Fruit fly (Drosophila melanogaster) whole organism, embryonic: ENCODE measurements around the gene Bro.
A peak's percentile ranks its signal among the peaks of the same experiment; 100 is the strongest.

ENCODE experiments used
- C15 ChIP-seq: fragments of 200-800 bp; sonication (Bioruptor generic); IDR thresholded peaks from 3 replicates; pipeline ENCODE4 v1.3.6; 2022; ENCODE audit warnings: missing biosample characterization, missing genetic modification characterization
- CG12104 ChIP-seq: fragments of 200-800 bp; sonication (Bioruptor generic); optimal IDR thresholded peaks from 3 replicates; lab custom pipeline; 2016; ENCODE audit warnings: missing biosample characterization, missing genetic modification characterization
- CG1233 ChIP-seq: fragments of 200-800 bp; sonication (Bioruptor generic); optimal IDR thresholded peaks from 4 replicates; lab custom pipeline; 2018; ENCODE audit warnings: missing biosample characterization, mild to moderate bottlenecking, missing genetic modification characterization
- CG15514 ChIP-seq: fragments of 200-800 bp; sonication (Bioruptor generic); optimal IDR thresholded peaks from 3 replicates; lab custom pipeline; 2017; ENCODE audit warnings: missing biosample characterization, missing genetic modification characterization, mild to moderate bottlenecking, moderate library complexity, missing genetic modification reagents
- CG15601 ChIP-seq: fragments of 200-800 bp; sonication (Bioruptor generic); optimal IDR thresholded peaks from 3 replicates; lab custom pipeline; 2019; ENCODE audit warnings: missing biosample characterization, mild to moderate bottlenecking, missing genetic modification characterization, moderate library complexity
- CG1603 ChIP-seq: fragments of 200-800 bp; sonication (Bioruptor generic); optimal IDR thresholded peaks from 2 replicates; lab custom pipeline; 2019; ENCODE audit warnings: missing biosample characterization, mild to moderate bottlenecking, missing genetic modification characterization, moderate library complexity
- CG31441 ChIP-seq: fragments of 200-800 bp; sonication (Bioruptor generic); IDR thresholded peaks from 2 replicates; pipeline ENCODE4 v1.3.6; 2022; ENCODE audit warnings: missing biosample characterization, missing genetic modification characterization
- CG3995 ChIP-seq: fragments of 200-800 bp; sonication (Bioruptor generic); optimal IDR thresholded peaks from 3 replicates; lab custom pipeline; 2016; ENCODE audit warnings: missing biosample characterization, missing genetic modification characterization
- CG8388 ChIP-seq: fragments of 200-800 bp; sonication (Bioruptor generic); optimal IDR thresholded peaks from 2 replicates; lab custom pipeline; 2019; ENCODE audit warnings: missing biosample characterization, mild to moderate bottlenecking, missing genetic modification characterization, moderate library complexity
- CG9215 ChIP-seq: fragments of 200-800 bp; sonication (Bioruptor generic); IDR thresholded peaks from 2 replicates; pipeline ENCODE4 v1.3.6; 2022; ENCODE audit warnings: missing biosample characterization, missing genetic modification characterization
- CG9609 ChIP-seq: fragments of 200-800 bp; sonication (Bioruptor generic); optimal IDR thresholded peaks from 3 replicates; lab custom pipeline; 2016; ENCODE audit warnings: missing biosample characterization, missing genetic modification characterization
- CG9797 ChIP-seq: fragments of 200-800 bp; sonication (Bioruptor generic); optimal IDR thresholded peaks from 3 replicates; lab custom pipeline; 2018; ENCODE audit warnings: missing biosample characterization, mild to moderate bottlenecking, missing genetic modification characterization
- CG9817 ChIP-seq: fragments of 200-800 bp; sonication (Bioruptor generic); optimal IDR thresholded peaks from 2 replicates; lab custom pipeline; 2018; ENCODE audit warnings: missing biosample characterization, mild to moderate bottlenecking, missing genetic modification characterization, moderate library complexity
- Dip3 ChIP-seq: fragments of 200-800 bp; sonication (Bioruptor generic); optimal IDR thresholded peaks from 3 replicates; lab custom pipeline; 2016; ENCODE audit warnings: missing biosample characterization, missing genetic modification characterization
- E2f1 ChIP-seq: fragments of 200-800 bp; sonication (Bioruptor generic); IDR thresholded peaks from 2 replicates; pipeline ENCODE4 v1.3.6; 2022; ENCODE audit warnings: missing biosample characterization, missing genetic modification characterization
- Ets65A ChIP-seq: fragments of 200-800 bp; sonication (Bioruptor generic); peaks from one replicate; lab custom pipeline; 2016; ENCODE audit warnings: missing biosample characterization, missing genetic modification characterization
- HLH54F ChIP-seq: fragments of 200-800 bp; sonication (Bioruptor generic); optimal IDR thresholded peaks from 3 replicates; lab custom pipeline; 2016; ENCODE audit warnings: missing biosample characterization, missing genetic modification characterization
- Hr3 ChIP-seq: fragments of 200-800 bp; sonication (Bioruptor generic); optimal IDR thresholded peaks from 3 replicates; lab custom pipeline; 2016; ENCODE audit warnings: missing biosample characterization, missing genetic modification characterization
- Hr51 ChIP-seq, 2 experiments: fragments of 200-800 bp; sonication (Bioruptor generic); optimal IDR thresholded peaks; 2 replicates in 1 of 2; 3 replicates in 1 of 2; lab custom pipeline; 2016 to 2018; ENCODE audit warnings: missing biosample characterization in 2 of 2, missing genetic modification characterization in 2 of 2, mild to moderate bottlenecking in 1 of 2, moderate library complexity in 1 of 2
- Lim3 ChIP-seq: fragments of 200-800 bp; sonication (Bioruptor generic); IDR thresholded peaks from 2 replicates; pipeline ENCODE4 v1.3.6; 2022; ENCODE audit warnings: missing biosample characterization, missing genetic modification characterization
- Mad ChIP-seq: fragments of 200-800 bp; sonication (Bioruptor generic); optimal IDR thresholded peaks from 2 replicates; lab custom pipeline; 2016; ENCODE audit warnings: missing biosample characterization, missing genetic modification characterization
- NFAT ChIP-seq: fragments of 200-800 bp; sonication (Bioruptor generic); IDR thresholded peaks from 2 replicates; pipeline ENCODE4 v1.3.6; 2022; ENCODE audit warnings: missing biosample characterization, missing genetic modification characterization
- NK7.1 ChIP-seq: fragments of 200-800 bp; sonication (Bioruptor generic); optimal IDR thresholded peaks from 3 replicates; lab custom pipeline; 2016; ENCODE audit warnings: missing biosample characterization, missing genetic modification characterization
- Pdp1 ChIP-seq, 2 experiments: fragments of 200-800 bp; sonication (Bioruptor generic); optimal IDR thresholded peaks; 3 replicates each; lab custom pipeline; 2016; ENCODE audit warnings: missing biosample characterization in 2 of 2, missing genetic modification characterization in 2 of 2, mild to moderate bottlenecking in 1 of 2, moderate library complexity in 1 of 2
- Xbp1 ChIP-seq: fragments of 200-800 bp; sonication (Bioruptor generic); optimal IDR thresholded peaks from 3 replicates; lab custom pipeline; 2016; ENCODE audit warnings: missing biosample characterization, mild to moderate bottlenecking, missing genetic modification characterization
- YL-1 ChIP-seq: fragments of 200-800 bp; sonication (Bioruptor generic); optimal IDR thresholded peaks from 3 replicates; lab custom pipeline; 2017; ENCODE audit warnings: missing biosample characterization, mild to moderate bottlenecking, missing genetic modification characterization
- az2 ChIP-seq: fragments of 200-800 bp; sonication (Bioruptor generic); optimal IDR thresholded peaks from 3 replicates; lab custom pipeline; 2016; ENCODE audit warnings: missing biosample characterization, missing genetic modification characterization
- bab2 ChIP-seq: fragments of 200-800 bp; sonication (Bioruptor generic); optimal IDR thresholded peaks from 2 replicates; lab custom pipeline; 2016; ENCODE audit warnings: missing biosample characterization, missing genetic modification characterization
- croc ChIP-seq: fragments of 200-800 bp; sonication (Bioruptor generic); conservative IDR thresholded peaks from 3 replicates; pipeline ENCODE4 v1.3.6; 2022; ENCODE audit warnings: missing biosample characterization, missing genetic modification characterization
- disco-r ChIP-seq: fragments of 200-800 bp; sonication (Bioruptor generic); optimal IDR thresholded peaks from 2 replicates; lab custom pipeline; 2016; ENCODE audit warnings: missing biosample characterization, missing genetic modification characterization
- ems ChIP-seq: fragments of 200-800 bp; sonication (Bioruptor generic); optimal IDR thresholded peaks from 3 replicates; lab custom pipeline; 2016; ENCODE audit warnings: missing biosample characterization, missing genetic modification characterization
- fru ChIP-seq: fragments of >200 bp; optimal IDR thresholded peaks from 2 replicates; lab custom pipeline; 2017
- gcm2 ChIP-seq: fragments of 200-800 bp; sonication (Bioruptor generic); optimal IDR thresholded peaks from 2 replicates; lab custom pipeline; 2016; ENCODE audit warnings: missing biosample characterization, missing genetic modification characterization
- her ChIP-seq: fragments of 200-800 bp; sonication (Bioruptor generic); optimal IDR thresholded peaks from 2 replicates; lab custom pipeline; 2016; ENCODE audit warnings: missing biosample characterization, missing genetic modification characterization
- jumu ChIP-seq: fragments of 200-800 bp; sonication (Bioruptor generic); optimal IDR thresholded peaks from 3 replicates; lab custom pipeline; 2016; ENCODE audit warnings: missing biosample characterization, missing genetic modification characterization
- lbe ChIP-seq: fragments of 200-800 bp; sonication (Bioruptor generic); optimal IDR thresholded peaks from 2 replicates; lab custom pipeline; 2016; ENCODE audit warnings: missing biosample characterization, mild to moderate bottlenecking, missing genetic modification characterization
- lilli ChIP-seq: fragments of 200-800 bp; sonication (Bioruptor generic); optimal IDR thresholded peaks from 3 replicates; lab custom pipeline; 2016; ENCODE audit warnings: missing biosample characterization, missing genetic modification characterization
- lov ChIP-seq, 2 experiments: fragments of 200-800 bp in 1 of 2; fragments of >200 bp in 1 of 2; sonication (Bioruptor generic) in 1 of 2; IDR thresholded peaks in 1 of 2; optimal IDR thresholded peaks in 1 of 2; 2 replicates in 1 of 2; 3 replicates in 1 of 2; pipeline versions ENCODE4 v1.3.6 to Lab custom; 2017 to 2022; ENCODE audit warnings: missing biosample characterization in 1 of 2, missing genetic modification characterization in 1 of 2
- maf-S ChIP-seq: fragments of 200-800 bp; sonication (Bioruptor generic); optimal IDR thresholded peaks from 2 replicates; lab custom pipeline; 2016; ENCODE audit warnings: missing biosample characterization, missing genetic modification characterization
- mld ChIP-seq: fragments of 200-800 bp; sonication (Bioruptor generic); IDR thresholded peaks from 3 replicates; pipeline ENCODE4 v1.3.6; 2022; ENCODE audit warnings: missing biosample characterization, missing genetic modification characterization; ENCODE audit not compliant: partially characterized antibody
- otp ChIP-seq: fragments of 200-800 bp; sonication (Bioruptor generic); IDR thresholded peaks from 3 replicates; pipeline ENCODE4, ENCODE4 v1.3.6; 2022; ENCODE audit warnings: missing biosample characterization, missing genetic modification characterization
- pho ChIP-seq: fragments of 200-800 bp; sonication (Bioruptor generic); optimal IDR thresholded peaks from 2 replicates; lab custom pipeline; 2016; ENCODE audit warnings: missing biosample characterization, missing genetic modification characterization
- psq ChIP-seq: fragments of 200-800 bp; sonication (Bioruptor generic); optimal IDR thresholded peaks from 2 replicates; lab custom pipeline; 2017; ENCODE audit warnings: missing biosample characterization, missing genetic modification characterization
- ranshi ChIP-seq: fragments of 200-800 bp; sonication (Bioruptor generic); IDR thresholded peaks from 2 replicates; pipeline ENCODE4 v1.3.6; 2022; ENCODE audit warnings: missing biosample characterization, missing genetic modification characterization
- row ChIP-seq: fragments of 200-800 bp; sonication (Bioruptor generic); IDR thresholded peaks from 3 replicates; pipeline ENCODE4 v1.3.6; 2022; ENCODE audit warnings: missing biosample characterization, missing genetic modification characterization
- sens ChIP-seq: fragments of 200-800 bp; sonication (Bioruptor generic); peaks from one replicate; lab custom pipeline; 2016; ENCODE audit warnings: missing biosample characterization, missing genetic modification characterization
- slbo ChIP-seq: fragments of 200-800 bp; sonication (Bioruptor generic); IDR thresholded peaks from 2 replicates; pipeline ENCODE4 v1.3.6; 2022; ENCODE audit warnings: missing biosample characterization, missing genetic modification characterization
- sug ChIP-seq: fragments of 200-800 bp; optimal IDR thresholded peaks from 2 replicates; lab custom pipeline; 2019; ENCODE audit warnings: missing biosample characterization, mild to moderate bottlenecking, missing genetic modification characterization, moderate library complexity
- tap ChIP-seq: fragments of 200-800 bp; optimal IDR thresholded peaks from 3 replicates; lab custom pipeline; 2019; ENCODE audit warnings: missing biosample characterization, mild to moderate bottlenecking, missing genetic modification characterization, moderate library complexity
- wdn ChIP-seq: fragments of 200-800 bp; sonication (Bioruptor generic); IDR thresholded peaks from 2 replicates; pipeline ENCODE4 v1.3.6; 2022; ENCODE audit warnings: missing biosample characterization, missing genetic modification characterization
- zf30C ChIP-seq: fragments of 200-800 bp; sonication (Bioruptor generic); optimal IDR thresholded peaks from 3 replicates; lab custom pipeline; 2018; ENCODE audit warnings: missing biosample characterization, mild to moderate bottlenecking, missing genetic modification characterization

The Bro gene

dm6 chr3L:1647276-1647919 is at the start of gene Bro, which contains the start of gene CG17249:
Bro (plus strand) TSS chr3L:1647869.
CG17249 (minus strand) TSS chr3L:1647464.
- TF ChIP-seq maf-S (GFP tag; lab: Kevin White, UChicago) (peak; percentile 32), Pdp1 (GFP tag; optimal IDR thresholded peaks at IDR 0.05; lab: Kevin White, UChicago) (peak in 1 of 2 experiments; percentile 62), CG8388 (peak; percentile 92), CG9797 (GFP tag; lab: Kevin White, UChicago) (peak; percentile 62), Mad (GFP tag; lab: Kevin White, UChicago) (peak; percentile 38), sug (tag; lab: Kevin White, UChicago) (peak; percentile 36), HLH54F (GFP tag; lab: Kevin White, UChicago) (peak; percentile 55), slbo (peak; percentile 75), C15 (GFP tag; lab: Robert Waterston, UW) (0 out of 3 replicates have a peak, but pooled peaks have one; percentile 11), tap (no peak), zf30C (GFP tag; lab: Kevin White, UChicago) (no peak), Hr51 (GFP tag; optimal IDR thresholded peaks at IDR 0.05; lab: Kevin White, UChicago) (peak in 1 of 2 experiments; percentile 57), psq (GFP tag; lab: Kevin White, UChicago) (no peak), Xbp1 (GFP tag; lab: Kevin White, UChicago) (peak; percentile 68), NFAT (peak; percentile 40; the same call in 1 of the 2 replicates), NK7.1 (peak; percentile 28), CG9609 (GFP tag; lab: Kevin White, UChicago) (peak; percentile 50), her (GFP tag; lab: Kevin White, UChicago) (peak; percentile 50), otp (GFP tag; lab: Robert Waterston, UW) (no peak), disco-r (GFP tag; lab: Kevin White, UChicago) (no peak), CG31441 (no peak), CG9817 (tag; lab: Kevin White, UChicago) (peak; percentile 16), fru (lab: Kevin White, UChicago) (no peak), Dip3 (GFP tag; lab: Kevin White, UChicago) (peak; percentile 45), wdn (no peak), Ets65A (GFP tag; lab: Kevin White, UChicago) (peak; percentile 74), az2 (GFP tag; lab: Kevin White, UChicago) (peak; percentile 26), gcm2 (GFP tag; lab: Kevin White, UChicago) (peak; percentile 12), CG15514 (GFP tag; lab: Kevin White, UChicago) (peak; percentile 85), CG1603 (tag; lab: Kevin White, UChicago) (peak; percentile 85), ems (GFP tag; lab: Kevin White, UChicago) (peak; percentile 17), CG9215 (GFP tag; lab: Robert Waterston, UW) (no peak), CG12104 (peak; percentile 18), croc (GFP tag; lab: Robert Waterston, UW) (no peak), Hr3 (peak; percentile 21), Lim3 (GFP tag; lab: Robert Waterston, UW) (no peak), CG1233 (GFP tag; lab: Kevin White, UChicago) (no peak), lov (optimal IDR thresholded peaks at IDR 0.05; lab: Kevin White, UChicago) (no peak), lov (GFP tag; IDR thresholded peaks at IDR 0.05; lab: Robert Waterston, UW) (peak; percentile 61; the same call in 2 of the 3 replicates), mld (GFP tag; lab: Robert Waterston, UW) (no peak), bab2 (GFP tag; lab: Kevin White, UChicago) (peak; percentile 14), pho (GFP tag; lab: Kevin White, UChicago) (peak; percentile 50), sens (peak; percentile 55), E2f1 (GFP tag; lab: Robert Waterston, UW) (no peak), CG15601 (tag; lab: Kevin White, UChicago) (no peak), CG3995 (GFP tag; lab: Kevin White, UChicago) (peak; percentile 5), ranshi (no peak), lbe (GFP tag; lab: Kevin White, UChicago) (no peak), row (GFP tag; lab: Robert Waterston, UW) (peak; percentile 53; the same call in 2 of the 3 replicates), YL-1 (GFP tag; lab: Kevin White, UChicago) (peak; percentile 27), jumu (peak; percentile 39), lilli (GFP tag; lab: Kevin White, UChicago) (peak; percentile 72)
